Worm (Caenorhabditis elegans): ENCODE results near the gene C14B1.3.

DNA sequence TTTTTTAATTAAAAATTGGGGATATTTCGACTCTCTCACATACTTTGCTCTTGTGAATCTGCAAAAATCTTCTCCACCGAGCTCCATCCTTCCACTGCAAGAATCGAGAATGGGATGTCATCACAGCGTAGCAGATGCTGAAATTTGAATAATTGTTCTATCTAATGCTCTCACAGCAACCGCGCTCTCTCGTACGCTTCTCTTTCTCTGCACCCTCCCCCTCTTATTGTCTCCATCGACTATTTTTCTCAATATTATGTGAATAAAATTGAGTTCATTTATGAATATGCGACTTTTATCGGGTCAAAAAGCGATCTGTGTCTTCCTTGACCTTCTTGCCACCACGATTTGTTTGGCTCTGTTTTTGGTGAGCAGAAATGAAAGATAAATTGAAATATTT, 30.6 kb downstream of the C14B1.3 start, which contains the start of gene F34D10.3:
- TF ChIP-seq nhr-28 (tag; optimal IDR thresholded peaks at IDR 0.05), result no peak
- TF ChIP-seq ama-1 (optimal IDR thresholded peaks at IDR 0.05), result no peak
- TF ChIP-seq ceh-82 (tag; optimal IDR thresholded peaks at IDR 0.05), result no peak
- no peak for TF ChIP-seq ceh-9 (tag; optimal IDR thresholded peaks at IDR 0.05)
- no peak for TF ChIP-seq nhr-23 (tag; optimal IDR thresholded peaks at IDR 0.05)
- no peak for TF ChIP-seq nhr-12 (tag; optimal IDR thresholded peaks at IDR 0.05)

Measured in whole organism, L3 larva.